Worm (Caenorhabditis elegans) whole organism, L2 larva: Measurements from ENCODE around the gene fzo-1.

Experiments
- F13H6.1 ChIP-seq: sonication (generic microtip); optimal IDR thresholded peaks from 2 replicates; lab custom pipeline; 2016; ENCODE audit warnings: missing genetic modification characterization, missing compliant biosample characterization
- R02D3.7 ChIP-seq: fragments of 150-350 bp; optimal IDR thresholded peaks from 2 replicates; lab custom pipeline; 2014; ENCODE audit warnings: missing biosample characterization, missing genetic modification characterization
- Y55F3AM.14 ChIP-seq: fragments of 200-800 bp; sonication (Bioruptor generic); optimal IDR thresholded peaks from 2 replicates; lab custom pipeline; 2018; ENCODE audit warnings: mild to moderate bottlenecking, missing genetic modification characterization, missing compliant biosample characterization
- ZK546.5 ChIP-seq: sonication (generic microtip); optimal IDR thresholded peaks from 2 replicates; lab custom pipeline; 2017; ENCODE audit warnings: missing biosample characterization, missing genetic modification characterization
- alr-1 ChIP-seq: fragments of 150-350 bp; optimal IDR thresholded peaks from 2 replicates; lab custom pipeline; 2014; ENCODE audit warnings: missing biosample characterization, missing genetic modification characterization
- aly-2 ChIP-seq: fragments of 150-350 bp; optimal IDR thresholded peaks from 2 replicates; lab custom pipeline; 2014; ENCODE audit warnings: missing biosample characterization, missing genetic modification characterization
- ama-1 ChIP-seq: fragments of 150-350 bp; optimal IDR thresholded peaks from 2 replicates; lab custom pipeline; 2018; ENCODE audit warnings: inconsistent platforms
- blmp-1 ChIP-seq: sonication (generic microtip); optimal IDR thresholded peaks from 2 replicates; lab custom pipeline; 2017; ENCODE audit warnings: missing genetic modification characterization, mild to moderate bottlenecking, missing compliant biosample characterization, antibody characterized with exemption, moderate library complexity; ENCODE audit not compliant: insufficient read depth
- ceh-16 ChIP-seq: fragments of 150-350 bp; optimal IDR thresholded peaks from 2 replicates; lab custom pipeline; 2014; ENCODE audit warnings: missing biosample characterization, missing genetic modification characterization
- crh-2 ChIP-seq: sonication (generic microtip); optimal IDR thresholded peaks from 2 replicates; lab custom pipeline; 2017; ENCODE audit warnings: missing biosample characterization, missing genetic modification characterization
- dmd-4 ChIP-seq: sonication (generic microtip); optimal IDR thresholded peaks from 2 replicates; lab custom pipeline; 2017; ENCODE audit warnings: missing biosample characterization, missing genetic modification characterization
- elt-3 ChIP-seq: sonication (generic microtip); optimal IDR thresholded peaks from 2 replicates; lab custom pipeline; 2017; ENCODE audit warnings: missing biosample characterization, missing genetic modification characterization
- fos-1 ChIP-seq: fragments of 150-350 bp; optimal IDR thresholded peaks from 2 replicates; lab custom pipeline; 2014; ENCODE audit warnings: missing biosample characterization, missing genetic modification characterization
- gmeb-1 ChIP-seq: fragments of 150-350 bp; optimal IDR thresholded peaks from 2 replicates; lab custom pipeline; 2014; ENCODE audit warnings: missing biosample characterization, missing genetic modification characterization
- lin-13 ChIP-seq: fragments of 150-350 bp; optimal IDR thresholded peaks from 2 replicates; lab custom pipeline; 2014; ENCODE audit warnings: missing biosample characterization, missing genetic modification reagents, missing genetic modification characterization
- lin-39 ChIP-seq: fragments of 150-350 bp; optimal IDR thresholded peaks from 2 replicates; lab custom pipeline; 2014; ENCODE audit warnings: missing biosample characterization, missing genetic modification reagents, missing genetic modification characterization
- lsy-2 ChIP-seq, 2 experiments: fragments of 150-350 bp in 1 of 2; sonication (generic microtip) in 1 of 2; optimal IDR thresholded peaks; 2 replicates each; lab custom pipeline; 2014 to 2017; ENCODE audit warnings: missing biosample characterization in 2 of 2, missing genetic modification characterization in 2 of 2
- mbf-1 ChIP-seq: sonication (generic microtip); optimal IDR thresholded peaks from 2 replicates; lab custom pipeline; 2017; ENCODE audit warnings: missing biosample characterization, missing genetic modification characterization
- nhr-10 ChIP-seq: sonication (generic microtip); optimal IDR thresholded peaks from 2 replicates; lab custom pipeline; 2017; ENCODE audit warnings: missing biosample characterization, missing genetic modification characterization
- nhr-12 ChIP-seq: fragments of 150-350 bp; optimal IDR thresholded peaks from 2 replicates; lab custom pipeline; 2014; ENCODE audit warnings: missing biosample characterization, missing genetic modification characterization
- nhr-21 ChIP-seq: fragments of 150-350 bp; optimal IDR thresholded peaks from 2 replicates; lab custom pipeline; 2014; ENCODE audit warnings: missing biosample characterization, missing genetic modification characterization
- nhr-23 ChIP-seq: fragments of 150-350 bp; optimal IDR thresholded peaks from 2 replicates; lab custom pipeline; 2014; ENCODE audit warnings: missing biosample characterization, missing genetic modification reagents, missing genetic modification characterization
- nhr-237 ChIP-seq: fragments of 150-350 bp; optimal IDR thresholded peaks from 2 replicates; lab custom pipeline; 2014; ENCODE audit warnings: missing biosample characterization, missing genetic modification characterization
- nhr-25 ChIP-seq: fragments of 150-350 bp; sonication (generic microtip); optimal IDR thresholded peaks from 3 replicates; lab custom pipeline; 2014; ENCODE audit warnings: missing biosample characterization, missing genetic modification characterization
- nhr-6 ChIP-seq: fragments of 150-350 bp; optimal IDR thresholded peaks from 2 replicates; lab custom pipeline; 2014; ENCODE audit warnings: missing biosample characterization, missing genetic modification characterization
- peb-1 ChIP-seq: fragments of 150-350 bp; optimal IDR thresholded peaks from 2 replicates; lab custom pipeline; 2014; ENCODE audit warnings: missing biosample characterization, missing genetic modification characterization
- skn-1 ChIP-seq: sonication (generic microtip); optimal IDR thresholded peaks from 2 replicates; lab custom pipeline; 2017; ENCODE audit warnings: missing biosample characterization, missing genetic modification characterization
- snpc-4 ChIP-seq: fragments of 150-350 bp; optimal IDR thresholded peaks from 2 replicates; lab custom pipeline; 2014; ENCODE audit warnings: missing biosample characterization, missing genetic modification characterization
- unc-39 ChIP-seq: fragments of 150-350 bp; optimal IDR thresholded peaks from 2 replicates; lab custom pipeline; 2014; ENCODE audit warnings: missing biosample characterization, missing genetic modification characterization
- unc-55 ChIP-seq: fragments of 150-350 bp; sonication (generic microtip); optimal IDR thresholded peaks from 3 replicates; lab custom pipeline; 2014; ENCODE audit warnings: missing biosample characterization, missing genetic modification reagents, missing genetic modification characterization
- unc-62 ChIP-seq: fragments of 150-350 bp; optimal IDR thresholded peaks from 2 replicates; lab custom pipeline; 2014; ENCODE audit warnings: missing biosample characterization, missing genetic modification reagents, missing genetic modification characterization
- zag-1 ChIP-seq: fragments of 150-350 bp; optimal IDR thresholded peaks from 2 replicates; lab custom pipeline; 2014; ENCODE audit warnings: missing biosample characterization, missing genetic modification characterization
- ztf-11 ChIP-seq: sonication (generic microtip); optimal IDR thresholded peaks from 2 replicates; lab custom pipeline; 2017; ENCODE audit warnings: missing biosample characterization, missing genetic modification characterization

The fzo-1 gene

DNA sequence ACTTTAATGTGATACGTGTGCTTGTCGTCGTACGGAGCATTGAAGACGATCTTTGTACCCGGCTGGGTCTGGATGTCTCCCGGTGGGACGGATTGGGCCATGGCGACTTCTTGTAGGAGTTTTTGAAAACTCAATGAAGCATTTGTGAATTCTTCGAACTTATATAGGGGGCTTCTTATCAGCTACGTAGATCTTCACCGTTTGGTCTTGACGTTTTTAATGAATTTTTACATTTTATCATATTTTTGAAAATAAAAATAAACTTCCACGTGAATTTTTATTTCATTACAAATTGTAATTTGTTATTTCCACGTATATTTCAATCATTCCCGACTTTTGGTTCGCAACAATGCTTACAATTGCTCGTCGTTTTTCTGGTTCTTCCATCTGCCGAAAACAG lies 25.8 kb downstream of the fzo-1 start, which contains the start of the genes msp-64 and ZK1248.5:
msp-64 (minus strand) TSS at position 101 of the 400 bp plus-strand sequence.
ZK1248.5 (plus strand) TSS at position 285 of the 400 bp plus-strand sequence.
- no peak for TF ChIP-seq skn-1

DNA sequence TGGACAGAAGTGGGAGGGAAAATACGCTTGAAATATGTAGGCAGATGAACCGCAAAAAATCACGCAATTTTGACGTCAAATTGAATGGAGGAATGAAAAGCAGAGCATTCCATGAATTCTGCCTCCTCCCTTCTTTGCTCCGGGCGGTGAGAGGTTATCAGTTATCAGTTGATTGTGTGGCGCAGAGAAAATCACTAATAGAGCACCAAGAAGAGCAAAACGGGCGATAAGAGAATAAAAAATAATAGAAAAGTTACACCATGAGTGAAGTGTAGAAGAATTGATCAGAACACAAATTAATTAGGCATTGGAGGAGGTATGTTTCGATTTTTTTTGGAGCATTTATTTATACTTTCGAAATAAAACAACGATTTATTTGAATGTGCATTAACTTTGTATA lies 29.4 kb downstream of the fzo-1 start:
- TF ChIP-seq crh-2 (tag; lab: Kevin White, UChicago) (peak; percentile 17), peb-1 (tag; lab: Kevin White, UChicago) (no peak), gmeb-1 (tag; lab: Kevin White, UChicago) (peak; percentile 10), fos-1 (peak; percentile 80)

DNA sequence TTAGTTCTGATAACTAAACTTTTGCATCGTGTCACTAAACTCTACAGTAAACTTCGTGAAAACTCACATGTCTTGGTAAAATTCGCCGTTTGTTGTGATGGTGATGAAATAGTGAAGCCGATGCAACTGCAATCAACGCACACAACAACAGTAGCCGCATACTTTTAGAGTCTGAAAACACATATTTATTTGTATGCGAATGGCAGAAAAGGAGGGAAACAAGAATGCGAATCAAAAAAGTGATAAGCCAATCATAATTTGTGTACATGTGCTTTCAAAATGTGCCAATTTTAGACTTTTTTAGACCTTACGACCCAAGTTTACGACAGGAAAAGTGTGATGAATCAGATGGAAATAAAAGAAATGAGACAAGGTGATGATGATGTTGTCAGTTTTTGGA lies 30.7 kb downstream of the fzo-1 start, which contains the start of gene K05F1.10:
K05F1.10 (minus strand) TSS at position 171 of the 400 bp plus-strand sequence.
- TF ChIP-seq R02D3.7 (tag; lab: Kevin White, UChicago) (no peak), nhr-23 (tag; lab: Kevin White, UChicago) (no peak), crh-2 (tag; lab: Kevin White, UChicago) (peak; percentile 17), lin-13 (GFP tag; lab: Kevin White, UChicago) (no peak)

DNA sequence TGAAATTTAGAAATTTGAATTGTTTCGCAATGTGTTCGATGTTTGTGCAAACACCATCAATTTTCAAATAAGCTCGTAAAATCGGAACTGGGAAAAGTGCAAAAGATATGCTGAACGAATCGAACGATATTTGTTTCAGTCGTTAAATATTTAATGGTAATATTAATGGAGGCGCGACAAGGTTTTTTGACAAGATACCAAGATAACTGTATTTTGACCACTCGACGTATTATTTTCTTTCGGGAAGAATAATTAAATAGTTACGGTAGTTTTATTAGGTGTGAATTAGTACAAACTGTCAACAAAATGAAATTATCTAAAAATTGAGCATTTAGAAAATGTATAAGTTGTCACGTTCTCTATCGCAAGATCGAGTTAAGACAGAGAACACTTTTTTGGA lies 31.7 kb downstream of the fzo-1 start:
- TF ChIP-seq unc-62 (no peak), elt-3 (tag; lab: Kevin White, UChicago) (no peak), ZK546.5 (tag; lab: Kevin White, UChicago) (no peak), mbf-1 (tag; lab: Kevin White, UChicago) (no peak), fos-1 (peak; percentile 29), blmp-1 (tag; lab: Kevin White, UChicago) (no peak)

DNA sequence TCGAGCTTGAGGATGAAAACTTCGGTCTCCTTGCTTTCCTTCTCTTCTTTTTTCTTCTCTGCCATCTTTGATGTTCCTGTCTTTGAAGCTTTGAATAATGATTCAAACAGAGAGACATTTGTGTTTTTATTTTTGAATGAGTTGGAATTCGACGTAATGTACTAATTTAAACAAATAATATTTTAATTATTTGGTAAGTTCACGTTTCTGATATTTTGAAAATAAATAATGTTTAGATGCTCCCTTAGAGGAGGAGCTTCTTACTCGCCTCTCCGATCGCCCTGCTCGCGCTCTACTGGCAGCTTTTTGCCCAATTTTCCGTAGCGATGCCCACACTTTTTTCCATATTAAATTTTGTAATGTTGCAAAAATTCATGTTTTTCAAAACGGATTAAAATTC lies 34.9 kb downstream of the fzo-1 start, which contains the start of the genes K05F1.9 and K05F1.1:
K05F1.9 (minus strand) TSS at position 101 of the 400 bp plus-strand sequence.
K05F1.1 (plus strand) TSS at position 308 of the 400 bp plus-strand sequence.
- no peak for TF ChIP-seq blmp-1 (tag; lab: Kevin White, UChicago)
- no peak for TF ChIP-seq zag-1 (tag; lab: Kevin White, UChicago)
- no peak for TF ChIP-seq nhr-25 (tag; lab: Kevin White, UChicago)
- no peak for TF ChIP-seq nhr-12 (tag; lab: Kevin White, UChicago)
- TF ChIP-seq skn-1: no peak
- no peak for TF ChIP-seq nhr-10 (tag; lab: Kevin White, UChicago)
- no peak for TF ChIP-seq ztf-11 (tag; lab: Kevin White, UChicago)
- no peak for TF ChIP-seq gmeb-1 (tag; lab: Kevin White, UChicago)
- no peak for TF ChIP-seq elt-3 (tag; lab: Kevin White, UChicago)
- TF ChIP-seq alr-1 (tag; lab: Kevin White, UChicago): no peak
- TF ChIP-seq crh-2 (tag; lab: Kevin White, UChicago): no peak
- no peak for TF ChIP-seq R02D3.7 (tag; lab: Kevin White, UChicago)
- no peak for TF ChIP-seq unc-55 (GFP tag; lab: Kevin White, UChicago)
- no peak for TF ChIP-seq mbf-1 (tag; lab: Kevin White, UChicago)
- no peak for TF ChIP-seq nhr-237

DNA sequence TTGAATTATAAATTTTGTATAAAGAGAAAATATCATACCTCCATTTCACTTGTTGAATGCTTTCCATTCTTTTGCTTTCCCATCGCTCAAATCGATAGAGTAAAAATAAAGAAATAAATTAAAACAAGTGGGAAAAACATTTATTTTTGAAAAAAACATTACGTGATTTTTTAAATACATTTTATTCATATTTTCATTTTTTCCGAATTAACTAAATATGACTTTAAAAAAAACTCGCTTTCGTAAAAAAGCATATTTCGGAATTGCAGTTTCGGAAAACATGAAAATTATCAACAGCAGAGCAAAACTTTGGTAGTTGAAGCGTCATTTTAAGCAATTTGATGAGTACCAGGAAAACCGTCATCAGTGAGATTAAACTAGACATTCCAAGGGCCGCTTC lies 36.5 kb downstream of the fzo-1 start, which contains the start of gene K05F1.8:
K05F1.8 (minus strand) TSS at position 101 of the 400 bp plus-strand sequence.
- TF ChIP-seq nhr-21 (tag; lab: Kevin White, UChicago): no peak
- TF ChIP-seq nhr-23 (tag; lab: Kevin White, UChicago): no peak
- no peak for TF ChIP-seq fos-1
- no peak for TF ChIP-seq nhr-6 (tag; lab: Kevin White, UChicago)
- TF ChIP-seq F13H6.1 (tag; lab: Kevin White, UChicago): no peak
- TF ChIP-seq zag-1 (tag; lab: Kevin White, UChicago): no peak
- no peak for TF ChIP-seq ceh-16
- TF ChIP-seq ztf-11 (tag; lab: Kevin White, UChicago): no peak
- TF ChIP-seq aly-2: no peak
- TF ChIP-seq nhr-25 (tag; lab: Kevin White, UChicago): no peak
- TF ChIP-seq snpc-4 (tag; lab: Kevin White, UChicago): no peak
- no peak for TF ChIP-seq unc-39 (tag; lab: Kevin White, UChicago)
- TF ChIP-seq elt-3 (tag; lab: Kevin White, UChicago): no peak
- no peak for TF ChIP-seq ama-1
- TF ChIP-seq peb-1 (tag; lab: Kevin White, UChicago): no peak
- TF ChIP-seq dmd-4 (tag; lab: Kevin White, UChicago): no peak
- no peak for TF ChIP-seq lsy-2 (tag; optimal IDR thresholded peaks at IDR 0.05; lab: Kevin White, UChicago)
- no peak for TF ChIP-seq lin-39 (tag; lab: Kevin White, UChicago)
- TF ChIP-seq Y55F3AM.14 (GFP tag; lab: Kevin White, UChicago): no peak
- TF ChIP-seq, all 48 proteins: peak for 0
